Worm (Caenorhabditis elegans) whole organism, mixed stage, embryonic: ENCODE data around the gene pad-2.

Experiments
- M03D4.4 ChIP-seq: sonication (generic microtip); optimal IDR thresholded peaks from 2 replicates; lab custom pipeline; 2017; ENCODE audit warnings: mild to moderate bottlenecking, missing genetic modification characterization, missing compliant biosample characterization
- bed-3 ChIP-seq: fragments of 200-800 bp; sonication (Bioruptor generic); optimal IDR thresholded peaks from 3 replicates; lab custom pipeline; 2018; ENCODE audit warnings: mild to moderate bottlenecking, missing genetic modification characterization, moderate library complexity, missing compliant biosample characterization
- blmp-1 ChIP-seq: fragments of 150-350 bp; optimal IDR thresholded peaks from 2 replicates; lab custom pipeline; 2014; ENCODE audit warnings: missing biosample characterization, missing genetic modification characterization
- ceh-39 ChIP-seq: fragments of 150-350 bp; optimal IDR thresholded peaks from 2 replicates; lab custom pipeline; 2014; ENCODE audit warnings: missing biosample characterization, missing genetic modification characterization
- ceh-43 ChIP-seq: fragments of 200-800 bp; sonication (Bioruptor generic); optimal IDR thresholded peaks from 2 replicates; lab custom pipeline; 2018; ENCODE audit warnings: mild to moderate bottlenecking, missing genetic modification characterization, moderate library complexity, missing compliant biosample characterization
- ceh-83 ChIP-seq: fragments of 200-800 bp; sonication (Bioruptor generic); optimal IDR thresholded peaks from 2 replicates; lab custom pipeline; 2018; ENCODE audit warnings: mild to moderate bottlenecking, missing genetic modification characterization, missing compliant biosample characterization
- ces-1 ChIP-seq: fragments of 150-350 bp; optimal IDR thresholded peaks from 2 replicates; lab custom pipeline; 2014; ENCODE audit warnings: missing biosample characterization, missing genetic modification reagents, missing genetic modification characterization
- drap-1 ChIP-seq: fragments of 200-800 bp; sonication (Bioruptor generic); optimal IDR thresholded peaks from 3 replicates; lab custom pipeline; 2018; ENCODE audit warnings: mild to moderate bottlenecking, missing genetic modification characterization, missing compliant biosample characterization
- elt-1 ChIP-seq: sonication (generic microtip); optimal IDR thresholded peaks from 2 replicates; lab custom pipeline; 2017; ENCODE audit warnings: missing genetic modification characterization, mild to moderate bottlenecking, missing compliant biosample characterization, antibody characterized with exemption, moderate library complexity, borderline replicate concordance; ENCODE audit not compliant: insufficient read depth
- elt-3 ChIP-seq: fragments of 150-350 bp; optimal IDR thresholded peaks from 2 replicates; lab custom pipeline; 2014; ENCODE audit warnings: missing biosample characterization, missing genetic modification characterization
- flh-1 ChIP-seq: fragments of 200-800 bp; sonication (Bioruptor generic); optimal IDR thresholded peaks from 2 replicates; lab custom pipeline; 2018; ENCODE audit warnings: mild to moderate bottlenecking, missing genetic modification characterization, moderate library complexity, missing compliant biosample characterization
- ham-2 ChIP-seq: fragments of 200-800 bp; sonication (Bioruptor generic); optimal IDR thresholded peaks from 2 replicates; lab custom pipeline; 2018; ENCODE audit warnings: mild to moderate bottlenecking, missing genetic modification characterization, missing compliant biosample characterization
- lin-13 ChIP-seq: fragments of 150-350 bp; optimal IDR thresholded peaks from 2 replicates; lab custom pipeline; 2014; ENCODE audit warnings: missing biosample characterization, missing genetic modification characterization
- lin-32 ChIP-seq: fragments of 200-800 bp; sonication (Bioruptor generic); optimal IDR thresholded peaks from 2 replicates; lab custom pipeline; 2018; ENCODE audit warnings: mild to moderate bottlenecking, missing genetic modification characterization, missing compliant biosample characterization
- lsy-2 ChIP-seq: fragments of 150-350 bp; optimal IDR thresholded peaks from 2 replicates; lab custom pipeline; 2014; ENCODE audit warnings: missing biosample characterization, missing genetic modification characterization
- mab-5 ChIP-seq: fragments of 150-350 bp; optimal IDR thresholded peaks from 2 replicates; lab custom pipeline; 2014; ENCODE audit warnings: missing biosample characterization, missing genetic modification characterization
- mep-1 ChIP-seq: fragments of 150-350 bp; optimal IDR thresholded peaks from 2 replicates; lab custom pipeline; 2017; ENCODE audit warnings: missing biosample characterization, missing genetic modification reagents, missing genetic modification characterization, inconsistent platforms
- mls-2 ChIP-seq: sonication (generic microtip); optimal IDR thresholded peaks from 2 replicates; lab custom pipeline; 2016; ENCODE audit warnings: mild to moderate bottlenecking, missing genetic modification characterization, moderate library complexity, missing compliant biosample characterization
- nhr-237 ChIP-seq: fragments of 150-350 bp; optimal IDR thresholded peaks from 2 replicates; lab custom pipeline; 2014; ENCODE audit warnings: missing biosample characterization, missing genetic modification characterization
- nhr-28 ChIP-seq: fragments of 150-350 bp; optimal IDR thresholded peaks from 2 replicates; lab custom pipeline; 2014; ENCODE audit warnings: missing biosample characterization, missing genetic modification characterization
- nhr-76 ChIP-seq: sonication (generic microtip); optimal IDR thresholded peaks from 2 replicates; lab custom pipeline; 2017; ENCODE audit warnings: missing biosample characterization, missing genetic modification characterization
- sem-2 ChIP-seq: fragments of 200-800 bp; sonication (Bioruptor generic); optimal IDR thresholded peaks from 2 replicates; lab custom pipeline; 2018; ENCODE audit warnings: mild to moderate bottlenecking, missing genetic modification characterization, missing compliant biosample characterization
- snpc-4 ChIP-seq: fragments of 150-350 bp; optimal IDR thresholded peaks from 2 replicates; lab custom pipeline; 2014; ENCODE audit warnings: missing biosample characterization, missing genetic modification characterization
- sptf-1 ChIP-seq: sonication (generic microtip); optimal IDR thresholded peaks from 2 replicates; lab custom pipeline; 2017; ENCODE audit warnings: mild to moderate bottlenecking, missing genetic modification characterization, moderate library complexity, missing compliant biosample characterization
- tbx-8 ChIP-seq: fragments of 200-800 bp; sonication (Bioruptor generic); optimal IDR thresholded peaks from 2 replicates; lab custom pipeline; 2018; ENCODE audit warnings: mild to moderate bottlenecking, missing genetic modification characterization, moderate library complexity, missing compliant biosample characterization
- unc-120 ChIP-seq: sonication (generic microtip); optimal IDR thresholded peaks from 2 replicates; lab custom pipeline; 2017; ENCODE audit warnings: missing genetic modification characterization, missing compliant biosample characterization; ENCODE audit not compliant: poor library complexity, severe bottlenecking
- unc-39 ChIP-seq: fragments of 150-350 bp; optimal IDR thresholded peaks from 2 replicates; lab custom pipeline; 2014; ENCODE audit warnings: missing biosample characterization, missing genetic modification characterization
- unc-62 ChIP-seq: fragments of 150-350 bp; optimal IDR thresholded peaks from 2 replicates; lab custom pipeline; 2014; ENCODE audit warnings: missing biosample characterization, missing genetic modification reagents, missing genetic modification characterization
- zip-8 ChIP-seq: fragments of 150-350 bp; optimal IDR thresholded peaks from 2 replicates; lab custom pipeline; 2014; ENCODE audit warnings: missing biosample characterization, missing genetic modification characterization
- ztf-11 ChIP-seq: fragments of 150-350 bp; optimal IDR thresholded peaks from 2 replicates; lab custom pipeline; 2014; ENCODE audit warnings: missing biosample characterization, missing genetic modification characterization

The pad-2 gene

DNA sequence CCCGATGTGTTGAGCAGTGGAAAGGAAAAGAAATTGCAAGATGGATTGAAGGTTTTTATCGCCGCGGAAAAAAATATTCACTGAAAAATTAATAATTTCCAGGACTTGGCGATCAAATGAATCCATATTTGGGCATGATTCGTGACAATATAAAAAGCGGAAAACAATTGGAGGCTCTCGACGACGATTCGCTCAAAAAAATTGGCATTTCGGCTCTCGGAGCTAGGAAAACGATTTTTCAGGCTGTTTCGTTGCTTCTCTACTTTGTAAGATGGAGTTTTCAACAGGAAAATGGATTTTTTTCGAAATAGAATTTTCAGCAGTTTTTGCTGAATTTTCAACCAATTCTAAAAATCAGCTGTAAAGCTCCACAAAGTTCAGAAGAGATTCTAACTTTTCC is 7.1 kb upstream of the pad-2 start:
- TF ChIP-seq nhr-76 (tag; lab: Kevin White, UChicago) (no peak), mls-2 (tag; lab: Kevin White, UChicago) (no peak), mab-5 (no peak), blmp-1 (tag; lab: Kevin White, UChicago) (no peak), ceh-43 (GFP tag; lab: Kevin White, UChicago) (no peak), sem-2 (no peak), flh-1 (GFP tag; lab: Kevin White, UChicago) (no peak), ztf-11 (tag; lab: Kevin White, UChicago) (no peak), unc-39 (tag; lab: Kevin White, UChicago) (no peak)

ce11 chrIII:10284214-10284613 is 5.3 kb downstream of the pad-2 start:
- TF ChIP-seq mls-2 (tag; lab: Kevin White, UChicago) = peak; percentile 69
- TF ChIP-seq lsy-2 (tag; lab: Kevin White, UChicago) = peak; percentile 0
- peak; percentile 38 for TF ChIP-seq M03D4.4 (tag; lab: Kevin White, UChicago)
- no peak for TF ChIP-seq nhr-76 (tag; lab: Kevin White, UChicago)
- TF ChIP-seq unc-39 (tag; lab: Kevin White, UChicago) = no peak
- no peak for TF ChIP-seq blmp-1 (tag; lab: Kevin White, UChicago)
- TF ChIP-seq ham-2 (GFP tag; lab: Kevin White, UChicago) = no peak
- no peak for TF ChIP-seq lin-32
- TF ChIP-seq drap-1 (GFP tag; lab: Kevin White, UChicago) = no peak
- no peak for TF ChIP-seq mab-5
- no peak for TF ChIP-seq tbx-8 (GFP tag; lab: Kevin White, UChicago)
- no peak for TF ChIP-seq ceh-39 (tag; lab: Kevin White, UChicago)
- TF ChIP-seq unc-120 (tag; lab: Kevin White, UChicago) = peak; percentile 68
- peak; percentile 45 for TF ChIP-seq sptf-1 (tag; lab: Kevin White, UChicago)
- peak; percentile 99 for TF ChIP-seq ces-1 (GFP tag; lab: Kevin White, UChicago)
- no peak for TF ChIP-seq elt-1 (tag; lab: Kevin White, UChicago)

ce11 chrIII:10285623-10286022 is 6.7 kb downstream of the pad-2 start, which contains the start of gene K10G9.2:
Gene K10G9.2 (plus strand): TSS chrIII:10285923.
- TF ChIP-seq zip-8 (tag; lab: Kevin White, UChicago) (no peak), M03D4.4 (tag; lab: Kevin White, UChicago) (no peak), ham-2 (GFP tag; lab: Kevin White, UChicago) (no peak), nhr-237 (tag; lab: Kevin White, UChicago) (no peak), lin-32 (no peak), tbx-8 (GFP tag; lab: Kevin White, UChicago) (no peak), nhr-28 (tag; lab: Kevin White, UChicago) (no peak), snpc-4 (tag; lab: Kevin White, UChicago) (no peak), sptf-1 (tag; lab: Kevin White, UChicago) (no peak), lin-13 (tag; lab: Kevin White, UChicago) (no peak), elt-3 (no peak), unc-39 (tag; lab: Kevin White, UChicago) (no peak), elt-1 (tag; lab: Kevin White, UChicago) (no peak), ceh-43 (GFP tag; lab: Kevin White, UChicago) (no peak), unc-62 (GFP tag; lab: Kevin White, UChicago) (no peak)
- TF ChIP-seq, all 35 proteins: peak for 0

DNA sequence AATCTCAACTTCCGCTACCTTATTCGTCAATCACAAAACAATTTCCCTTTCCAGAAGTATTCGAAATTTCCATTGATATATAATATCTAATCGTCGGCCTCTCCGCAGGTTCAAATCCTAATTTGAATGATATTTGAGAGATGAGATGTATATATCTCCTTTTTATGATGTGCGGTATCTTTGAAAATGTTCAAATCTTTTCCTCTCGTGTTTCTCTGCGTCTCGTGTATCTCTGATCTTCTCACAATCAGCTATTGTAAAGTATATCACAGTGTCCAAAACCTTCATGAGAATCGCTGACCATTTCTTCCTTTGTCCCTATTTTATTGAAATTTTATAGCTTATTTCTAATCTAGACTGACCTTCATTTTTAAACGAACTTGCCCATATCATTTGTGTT is 10.9 kb downstream of the pad-2 start:
- TF ChIP-seq ceh-39 (tag; lab: Kevin White, UChicago) (no peak), ham-2 (GFP tag; lab: Kevin White, UChicago) (no peak), nhr-237 (tag; lab: Kevin White, UChicago) (no peak), drap-1 (GFP tag; lab: Kevin White, UChicago) (no peak)
- TF ChIP-seq, all 35 proteins: peak for 0

- TF ChIP-seq lsy-2 (tag; lab: Kevin White, UChicago) (no peak), elt-1 (tag; lab: Kevin White, UChicago) (no peak), elt-3 (no peak), sem-2 (no peak), unc-62 (GFP tag; lab: Kevin White, UChicago) (no peak), flh-1 (GFP tag; lab: Kevin White, UChicago) (no peak)
These were observed 11.6 kb downstream of the pad-2 start for ce11 chrIII:10290541-10290940.

ce11 chrIII:10293362-10293761 is 14.4 kb downstream of the pad-2 start:
- TF ChIP-seq mep-1 = no peak
- TF ChIP-seq mab-5 = no peak
- TF ChIP-seq sem-2 = no peak
- TF ChIP-seq ceh-83 (GFP tag; lab: Kevin White, UChicago) = no peak
- no peak for TF ChIP-seq unc-39 (tag; lab: Kevin White, UChicago)
- no peak for TF ChIP-seq bed-3
- no peak for TF ChIP-seq elt-3
